Worm (Caenorhabditis elegans): Measurements from ENCODE around the gene srh-42.

DNA sequence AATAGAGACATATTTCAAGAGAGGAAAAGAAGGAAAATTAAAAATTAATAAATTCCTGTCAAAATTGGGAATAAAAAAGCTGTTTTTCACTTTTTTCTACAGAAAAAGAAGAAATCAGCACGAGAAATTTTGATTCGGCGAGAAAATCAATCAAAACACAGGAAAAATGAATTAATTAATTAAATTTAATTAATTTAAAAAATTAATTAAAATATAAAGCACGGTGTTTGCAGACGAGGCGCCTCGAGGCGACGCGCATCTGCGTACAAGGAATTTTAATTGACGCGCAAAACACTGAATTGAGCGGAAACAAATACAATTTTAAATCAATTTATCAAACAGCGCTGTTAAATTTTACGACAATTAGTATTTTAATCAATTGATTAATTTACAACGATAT lies 32.4 kb upstream of the srh-42 start:
- TF ChIP-seq scrt-1 (GFP tag; IDR thresholded peaks at IDR 0.05) (no peak), ama-1 (optimal IDR thresholded peaks at IDR 0.05) (no peak), pes-1 (GFP tag; IDR thresholded peaks at IDR 0.05) (no peak), ceh-36 (tag; optimal IDR thresholded peaks at IDR 0.05) (no peak), tbx-11 (GFP tag; IDR thresholded peaks at IDR 0.05) (no peak), flt-1 (GFP tag; IDR thresholded peaks at IDR 0.05) (no peak)
